Fruit fly (Drosophila melanogaster) whole organism, embryonic: ENCODE measurements around the gene Cht2.

Experiments
- Asciz ChIP-seq: fragments of 200-800 bp; sonication (Bioruptor generic); optimal IDR thresholded peaks from 2 replicates; lab custom pipeline; 2017; ENCODE audit warnings: missing biosample characterization, mild to moderate bottlenecking, missing genetic modification characterization, missing genetic modification reagents
- CG10267 ChIP-seq: fragments of 200-800 bp; sonication (Bioruptor generic); optimal IDR thresholded peaks from 2 replicates; lab custom pipeline; 2018; ENCODE audit warnings: missing biosample characterization, mild to moderate bottlenecking, missing genetic modification characterization, moderate library complexity
- CG10979 ChIP-seq: fragments of 200-800 bp; sonication (Bioruptor generic); optimal IDR thresholded peaks from 2 replicates; lab custom pipeline; 2018; ENCODE audit warnings: missing biosample characterization, mild to moderate bottlenecking, missing genetic modification characterization, moderate library complexity
- CG11247 ChIP-seq: fragments of 200-800 bp; sonication (Bioruptor generic); IDR thresholded peaks from 2 replicates; pipeline ENCODE4 v1.3.6; 2022; ENCODE audit warnings: missing biosample characterization, missing genetic modification characterization
- CG11456 ChIP-seq: fragments of 200-800 bp; sonication (Bioruptor generic); IDR thresholded peaks from 3 replicates; pipeline ENCODE4 v1.3.6; 2022; ENCODE audit warnings: missing biosample characterization, missing genetic modification characterization
- CG11696 ChIP-seq: fragments of 200-800 bp; sonication (Bioruptor generic); IDR thresholded peaks from 2 replicates; pipeline ENCODE4 v1.3.6; 2022; ENCODE audit warnings: missing biosample characterization, missing genetic modification characterization
- CG12942 ChIP-seq: fragments of 200-800 bp; sonication (Bioruptor generic); optimal IDR thresholded peaks from 3 replicates; lab custom pipeline; 2016; ENCODE audit warnings: missing biosample characterization, missing genetic modification characterization
- CG13894 ChIP-seq: fragments of 200-800 bp; sonication (Bioruptor generic); optimal IDR thresholded peaks from 3 replicates; lab custom pipeline; 2018; ENCODE audit warnings: missing biosample characterization, mild to moderate bottlenecking, missing genetic modification characterization, moderate library complexity
- CG2116 ChIP-seq: fragments of 200-800 bp; sonication (Bioruptor generic); optimal IDR thresholded peaks from 3 replicates; lab custom pipeline; 2018; ENCODE audit warnings: missing biosample characterization, mild to moderate bottlenecking, missing genetic modification characterization
- CG2199 ChIP-seq: fragments of 200-800 bp; sonication (Bioruptor generic); IDR thresholded peaks from 3 replicates; pipeline ENCODE4 v1.3.6; 2022; ENCODE audit warnings: missing biosample characterization, missing genetic modification characterization
- CG3065 ChIP-seq: fragments of 200-800 bp; sonication (Bioruptor generic); optimal IDR thresholded peaks from 2 replicates; lab custom pipeline; 2016; ENCODE audit warnings: missing biosample characterization, missing genetic modification characterization
- CG31441 ChIP-seq: fragments of 200-800 bp; sonication (Bioruptor generic); IDR thresholded peaks from 2 replicates; pipeline ENCODE4 v1.3.6; 2022; ENCODE audit warnings: missing biosample characterization, missing genetic modification characterization
- CG34376 ChIP-seq: fragments of 200-800 bp; sonication (Bioruptor generic); optimal IDR thresholded peaks from 2 replicates; lab custom pipeline; 2018; ENCODE audit warnings: missing biosample characterization, mild to moderate bottlenecking, missing genetic modification characterization
- CG5245 ChIP-seq: fragments of 200-800 bp; sonication (Bioruptor generic); optimal IDR thresholded peaks from 3 replicates; lab custom pipeline; 2016; ENCODE audit warnings: missing biosample characterization, missing genetic modification characterization
- CG6175 ChIP-seq: fragments of 200-800 bp; sonication (Bioruptor generic); IDR thresholded peaks from 3 replicates; pipeline ENCODE4 v1.3.6; 2022; ENCODE audit warnings: missing biosample characterization, missing genetic modification characterization
- CG6272 ChIP-seq: fragments of 200-800 bp; sonication (Bioruptor generic); IDR thresholded peaks from 2 replicates; pipeline ENCODE4 v1.3.6; 2022; ENCODE audit warnings: missing biosample characterization, missing genetic modification characterization
- CG7271 ChIP-seq: fragments of 200-800 bp; sonication (Bioruptor generic); optimal IDR thresholded peaks from 2 replicates; lab custom pipeline; 2018; ENCODE audit warnings: missing biosample characterization, mild to moderate bottlenecking, missing genetic modification characterization, moderate library complexity
- CG7357 ChIP-seq: fragments of 200-800 bp; sonication (Bioruptor generic); IDR thresholded peaks from 3 replicates; pipeline ENCODE4 v1.3.6; 2022; ENCODE audit warnings: missing biosample characterization, missing genetic modification characterization
- CG7745 ChIP-seq: fragments of 200-800 bp; sonication (Bioruptor generic); optimal IDR thresholded peaks from 2 replicates; lab custom pipeline; 2018; ENCODE audit warnings: missing biosample characterization, mild to moderate bottlenecking, missing genetic modification characterization, moderate library complexity
- CG8089 ChIP-seq: fragments of 200-800 bp; sonication (Bioruptor generic); optimal IDR thresholded peaks from 3 replicates; lab custom pipeline; 2016; ENCODE audit warnings: missing biosample characterization, missing genetic modification characterization
- CG8281 ChIP-seq: fragments of 200-800 bp; sonication (Bioruptor generic); optimal IDR thresholded peaks from 2 replicates; lab custom pipeline; 2018; ENCODE audit warnings: missing biosample characterization, mild to moderate bottlenecking, missing genetic modification characterization, moderate library complexity
- CG9437 ChIP-seq: fragments of 200-800 bp; sonication (Bioruptor generic); optimal IDR thresholded peaks from 2 replicates; lab custom pipeline; 2018; ENCODE audit warnings: missing biosample characterization, mild to moderate bottlenecking, missing genetic modification characterization
- Camta ChIP-seq: fragments of 200-800 bp; sonication (Bioruptor generic); optimal IDR thresholded peaks from 2 replicates; lab custom pipeline; 2016; ENCODE audit warnings: missing biosample characterization, missing genetic modification characterization
- Dad ChIP-seq: fragments of 200-800 bp; sonication (Bioruptor generic); optimal IDR thresholded peaks from 3 replicates; lab custom pipeline; 2016; ENCODE audit warnings: missing biosample characterization, missing genetic modification characterization
- E2f2 ChIP-seq: fragments of 200-800 bp; sonication (Bioruptor generic); IDR thresholded peaks from 2 replicates; pipeline ENCODE4 v1.3.6; 2022; ENCODE audit warnings: missing biosample characterization, missing genetic modification characterization
- Ets65A ChIP-seq: fragments of 200-800 bp; sonication (Bioruptor generic); peaks from one replicate; lab custom pipeline; 2016; ENCODE audit warnings: missing biosample characterization, missing genetic modification characterization
- Fer2 ChIP-seq: fragments of 200-800 bp; sonication (Bioruptor generic); optimal IDR thresholded peaks from 2 replicates; lab custom pipeline; 2018; ENCODE audit warnings: missing biosample characterization, mild to moderate bottlenecking, missing genetic modification characterization, moderate library complexity
- Gsc ChIP-seq: fragments of 200-800 bp; sonication (Bioruptor generic); IDR thresholded peaks from 2 replicates; pipeline ENCODE4 v1.3.6; 2022; ENCODE audit warnings: missing biosample characterization, missing genetic modification characterization
- MESR4 ChIP-seq: fragments of 200-800 bp; sonication (Bioruptor generic); optimal IDR thresholded peaks from 2 replicates; lab custom pipeline; 2018; ENCODE audit warnings: missing biosample characterization, mild to moderate bottlenecking, missing genetic modification characterization, moderate library complexity
- Meics ChIP-seq: fragments of 200-800 bp; sonication (Bioruptor generic); optimal IDR thresholded peaks from 2 replicates; lab custom pipeline; 2017; ENCODE audit warnings: missing biosample characterization, mild to moderate bottlenecking, missing genetic modification characterization
- Mrtf ChIP-seq: fragments of 200-800 bp; sonication (Bioruptor generic); IDR thresholded peaks from 3 replicates; pipeline ENCODE4 v1.3.6; 2022; ENCODE audit warnings: missing biosample characterization, missing genetic modification characterization
- Neu2 ChIP-seq: fragments of 200-800 bp; sonication (Bioruptor generic); optimal IDR thresholded peaks from 3 replicates; lab custom pipeline; 2016; ENCODE audit warnings: missing biosample characterization, missing genetic modification characterization, borderline replicate concordance
- Rx ChIP-seq: fragments of 200-800 bp; sonication (Bioruptor generic); IDR thresholded peaks from 2 replicates; pipeline ENCODE4 v1.3.6; 2022; ENCODE audit warnings: missing biosample characterization, missing genetic modification characterization
- Side ChIP-seq: fragments of 200-800 bp; sonication (Bioruptor generic); optimal IDR thresholded peaks from 2 replicates; lab custom pipeline; 2016; ENCODE audit warnings: missing biosample characterization, missing genetic modification characterization
- Sry-δ ChIP-seq: fragments of 200-800 bp; sonication (Bioruptor generic); optimal IDR thresholded peaks from 2 replicates; lab custom pipeline; 2016; ENCODE audit warnings: missing biosample characterization, missing genetic modification characterization
- ab ChIP-seq: fragments of 200-800 bp; sonication (Bioruptor generic); optimal IDR thresholded peaks from 2 replicates; lab custom pipeline; 2016; ENCODE audit warnings: missing biosample characterization, missing genetic modification characterization
- ato ChIP-seq: fragments of 200-800 bp; sonication (Bioruptor generic); IDR thresholded peaks from 2 replicates; pipeline ENCODE4 v1.3.6; 2022; ENCODE audit warnings: missing biosample characterization, missing genetic modification characterization; ENCODE audit not compliant: partially characterized antibody
- cad ChIP-seq: fragments of >200 bp; optimal IDR thresholded peaks from 2 replicates; lab custom pipeline; 2017; ENCODE audit warnings: missing biosample characterization, missing genetic modification characterization
- fd102C ChIP-seq: fragments of 200-800 bp; sonication (Bioruptor generic); optimal IDR thresholded peaks from 2 replicates; lab custom pipeline; 2018; ENCODE audit warnings: missing biosample characterization, mild to moderate bottlenecking, missing genetic modification characterization, moderate library complexity
- fd96Cb ChIP-seq: fragments of 200-800 bp; sonication (Bioruptor generic); optimal IDR thresholded peaks from 2 replicates; lab custom pipeline; 2018; ENCODE audit warnings: missing biosample characterization, mild to moderate bottlenecking, missing genetic modification characterization, moderate library complexity
- gsb ChIP-seq: fragments of 200-800 bp; sonication (Bioruptor generic); IDR thresholded peaks from 2 replicates; pipeline ENCODE4 v1.3.6; 2022; ENCODE audit warnings: missing biosample characterization, missing genetic modification characterization
- lab ChIP-seq: fragments of 200-800 bp; sonication (Bioruptor generic); optimal IDR thresholded peaks from 3 replicates; lab custom pipeline; 2017; ENCODE audit warnings: missing biosample characterization, missing genetic modification characterization, mild to moderate bottlenecking, moderate library complexity, missing genetic modification reagents
- mam ChIP-seq: fragments of 200-800 bp; sonication (Bioruptor generic); optimal IDR thresholded peaks from 3 replicates; lab custom pipeline; 2016; ENCODE audit warnings: missing biosample characterization, missing genetic modification characterization
- p53 ChIP-seq: fragments of 200-800 bp; sonication (Bioruptor generic); optimal IDR thresholded peaks from 2 replicates; lab custom pipeline; 2016; ENCODE audit warnings: missing biosample characterization, missing genetic modification characterization
- pb ChIP-seq: fragments of 200-800 bp; sonication (Bioruptor generic); optimal IDR thresholded peaks from 3 replicates; lab custom pipeline; 2016; ENCODE audit warnings: missing biosample characterization, missing genetic modification characterization
- pum ChIP-seq: fragments of 200-800 bp; sonication (Bioruptor generic); optimal IDR thresholded peaks from 2 replicates; lab custom pipeline; 2016; ENCODE audit warnings: missing biosample characterization, missing genetic modification characterization
- slou ChIP-seq: fragments of 200-800 bp; sonication (Bioruptor generic); optimal IDR thresholded peaks from 3 replicates; lab custom pipeline; 2016; ENCODE audit warnings: missing biosample characterization, missing genetic modification characterization
- slp2 ChIP-seq: fragments of 200-800 bp; sonication (Bioruptor generic); optimal IDR thresholded peaks from 2 replicates; lab custom pipeline; 2016; ENCODE audit warnings: missing biosample characterization, missing genetic modification characterization
- sob ChIP-seq: fragments of 200-800 bp; sonication (Bioruptor generic); IDR thresholded peaks from 2 replicates; pipeline ENCODE4 v1.3.6; 2022; ENCODE audit warnings: missing biosample characterization, missing genetic modification characterization
- toy ChIP-seq: fragments of 200-800 bp; sonication (Bioruptor generic); IDR thresholded peaks from 2 replicates; pipeline ENCODE4 v1.3.6; 2022; ENCODE audit warnings: missing biosample characterization, missing genetic modification characterization
- wor ChIP-seq: fragments of 200-800 bp; sonication (Bioruptor generic); IDR thresholded peaks from 2 replicates; pipeline ENCODE4 v1.3.6; 2022; ENCODE audit warnings: missing biosample characterization, missing genetic modification characterization

Cht2 gene

DNA sequence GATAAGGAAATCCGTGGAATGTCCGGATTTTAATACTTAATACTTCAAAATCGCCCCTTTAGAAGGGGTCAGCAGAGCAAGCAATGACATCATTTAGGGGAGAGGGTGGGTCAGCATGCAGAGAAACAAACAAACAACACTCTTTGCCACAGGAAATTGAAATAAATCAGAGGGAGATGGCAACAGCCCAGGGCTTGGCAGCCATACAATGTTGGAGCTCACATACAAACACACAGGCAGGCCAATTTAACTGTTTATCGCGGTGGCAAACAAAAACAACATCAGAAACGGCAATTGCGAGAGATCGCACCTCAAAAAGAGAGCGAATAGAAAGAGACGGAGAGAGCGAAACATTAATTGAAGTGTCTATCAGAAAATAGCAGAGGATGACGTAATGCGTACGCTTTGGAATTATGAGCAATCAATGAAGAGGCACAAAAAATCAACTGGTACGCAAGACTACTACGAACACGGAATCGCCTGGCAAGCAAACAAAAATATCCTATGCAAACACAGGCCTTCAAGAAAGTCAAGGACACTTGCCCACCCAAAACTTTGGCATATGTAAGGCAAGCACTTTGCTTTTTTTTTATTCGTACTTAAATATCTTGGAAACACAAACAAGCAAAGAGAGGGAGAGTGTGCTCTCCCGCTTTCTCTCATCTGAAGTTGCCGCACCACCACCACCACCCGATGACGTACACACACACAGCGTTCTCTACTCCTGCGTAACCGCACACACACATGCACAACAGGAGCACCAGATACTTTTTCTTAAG, 38.6 kb upstream of the Cht2 start (continued):
- TF ChIP-seq CG2116: no peak
- no peak for TF ChIP-seq CG12942 (GFP tag; lab: Kevin White, UChicago)
- no peak for TF ChIP-seq CG6272 (GFP tag; lab: Robert Waterston, UW)
- no peak for TF ChIP-seq ato
- peak; percentile 41; the same call in 2 of the 3 replicates for TF ChIP-seq CG2199 (GFP tag; lab: Robert Waterston, UW)
- no peak for TF ChIP-seq CG9437 (GFP tag; lab: Kevin White, UChicago)
- no peak for TF ChIP-seq Fer2
- TF ChIP-seq gsb: no peak
- TF ChIP-seq CG11696 (GFP tag; lab: Robert Waterston, UW): 0 out of 2 replicates have a peak, but pooled peaks have one; percentile 16
- TF ChIP-seq E2f2 (GFP tag; lab: Robert Waterston, UW): peak; percentile 26
- no peak for TF ChIP-seq fd96Cb (tag; lab: Kevin White, UChicago)
- no peak for TF ChIP-seq CG10979 (tag; lab: Kevin White, UChicago)
- TF ChIP-seq Gsc (GFP tag; lab: Robert Waterston, UW): no peak
- TF ChIP-seq Camta (GFP tag; lab: Kevin White, UChicago): no peak
- TF ChIP-seq pum (GFP tag; lab: Kevin White, UChicago): no peak
- no peak for TF ChIP-seq wor
- TF ChIP-seq ab (GFP tag; lab: Kevin White, UChicago): peak; percentile 27
- TF ChIP-seq CG7271 (tag; lab: Kevin White, UChicago): no peak
- no peak for TF ChIP-seq CG5245 (GFP tag; lab: Kevin White, UChicago)
- no peak for TF ChIP-seq Mrtf
- TF ChIP-seq p53 (GFP tag; lab: Kevin White, UChicago): no peak
- no peak for TF ChIP-seq CG31441 (GFP tag; lab: Robert Waterston, UW)
- TF ChIP-seq slou (GFP tag; lab: Kevin White, UChicago): no peak
- TF ChIP-seq pb (GFP tag; lab: Kevin White, UChicago): no peak
- TF ChIP-seq CG8089 (GFP tag; lab: Kevin White, UChicago): no peak
- no peak for TF ChIP-seq Ets65A (GFP tag; lab: Kevin White, UChicago)
- TF ChIP-seq slp2: no peak
- TF ChIP-seq MESR4 (GFP tag; lab: Kevin White, UChicago): no peak
- no peak for TF ChIP-seq Asciz (GFP tag; lab: Kevin White, UChicago)
- TF ChIP-seq CG6175 (GFP tag; lab: Robert Waterston, UW): peak; percentile 53; the same call in 1 of the 3 replicates
- no peak for TF ChIP-seq toy (GFP tag; lab: Robert Waterston, UW)
- no peak for TF ChIP-seq Neu2 (GFP tag; lab: Kevin White, UChicago)
- TF ChIP-seq Sry-δ: no peak
- no peak for TF ChIP-seq CG10267 (tag; lab: Kevin White, UChicago)
- TF ChIP-seq CG34376 (GFP tag; lab: Kevin White, UChicago): peak; percentile 96
- TF ChIP-seq Side (GFP tag; lab: Kevin White, UChicago): no peak
- no peak for TF ChIP-seq mam (GFP tag; lab: Kevin White, UChicago)
- TF ChIP-seq Meics: peak; percentile 45
- TF ChIP-seq sob (GFP tag; lab: Robert Waterston, UW): peak; percentile 61; the same call in 1 of the 2 replicates
- no peak for TF ChIP-seq CG3065 (GFP tag; lab: Kevin White, UChicago)
- TF ChIP-seq cad (GFP tag; lab: Kevin White, UChicago): no peak
- TF ChIP-seq fd102C (GFP tag; lab: Kevin White, UChicago): no peak
- TF ChIP-seq CG11456 (GFP tag; lab: Robert Waterston, UW): peak; percentile 26; the same call in 1 of the 3 replicates
- no peak for TF ChIP-seq CG8281
- TF ChIP-seq Dad (GFP tag; lab: Kevin White, UChicago): no peak
- no peak for TF ChIP-seq CG7745 (tag; lab: Kevin White, UChicago)
- no peak for TF ChIP-seq CG7357
- TF ChIP-seq CG11247 (GFP tag; lab: Robert Waterston, UW): peak; percentile 34; the same call in 1 of the 2 replicates
- TF ChIP-seq Rx (GFP tag; lab: Robert Waterston, UW): no peak
- peak; percentile 78 for TF ChIP-seq lab (GFP tag; lab: Kevin White, UChicago)
- TF ChIP-seq CG13894 (tag; lab: Kevin White, UChicago): peak; percentile 74
